Worm (Caenorhabditis elegans): ENCODE data around the gene K10D6.4.

DNA sequence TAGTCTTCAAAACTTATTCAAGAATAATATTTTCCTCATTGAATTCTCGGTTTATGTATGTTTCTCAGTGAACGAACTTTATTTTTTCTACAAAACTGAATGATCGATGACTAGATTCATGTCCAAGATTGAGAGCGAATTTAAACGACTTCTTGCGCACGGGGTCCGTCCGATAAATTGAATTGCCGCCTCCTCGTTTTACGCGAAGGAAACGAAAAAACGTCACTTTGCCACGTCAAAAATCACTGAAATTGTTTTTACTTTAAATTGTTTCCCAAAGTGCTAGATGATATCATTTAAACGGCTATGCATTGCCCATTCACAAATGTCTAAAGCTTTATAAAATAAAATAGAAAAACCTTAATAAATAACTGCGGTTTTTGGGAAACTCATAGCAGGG, 34.0 kb upstream of the K10D6.4 start:
- TF ChIP-seq zim-3 (tag; optimal IDR thresholded peaks at IDR 0.05) (no peak), hrde-1 (tag; optimal IDR thresholded peaks at IDR 0.05; ENCODE audit: borderline replicate concordance) (no peak), snpc-1.1 (tag; optimal IDR thresholded peaks at IDR 0.05; ENCODE audit: insufficient read depth) (no peak), mcd-1 (GFP tag; IDR thresholded peaks at IDR 0.05) (no peak), lin-26 (GFP tag; IDR thresholded peaks at IDR 0.05) (no peak), unc-130 (GFP tag; optimal IDR thresholded peaks at IDR 0.05) (no peak), nhr-80 (tag; optimal IDR thresholded peaks at IDR 0.05) (no peak), F55B11.4 (tag; optimal IDR thresholded peaks at IDR 0.05; ENCODE audit: borderline replicate concordance, insufficient read depth) (no peak)
